Worm (Caenorhabditis elegans) whole organism, midembryonic: Measurements from ENCODE around the gene aqp-6.

ENCODE experiments used
- flt-1 ChIP-seq: fragments of 200-800 bp; sonication (Bioruptor generic); IDR thresholded peaks from 2 replicates; pipeline ENCODE4 v1.3.6; 2022; ENCODE audit warnings: missing genetic modification characterization, missing compliant biosample characterization
- klf-2 ChIP-seq: fragments of 200-800 bp; sonication (Bioruptor generic); conservative IDR thresholded peaks from 2 replicates; pipeline ENCODE4 v1.3.6; 2022; ENCODE audit warnings: missing genetic modification reagents, missing genetic modification characterization, missing compliant biosample characterization
- tab-1 ChIP-seq: fragments of 200-800 bp; sonication (Bioruptor generic); IDR thresholded peaks from 2 replicates; pipeline ENCODE4 v1.3.6; 2022; ENCODE audit warnings: missing genetic modification characterization, missing compliant biosample characterization
- ztf-29 ChIP-seq: fragments of 200-800 bp; sonication (Bioruptor generic); IDR thresholded peaks from 2 replicates; pipeline ENCODE4 v1.3.6; 2022; ENCODE audit warnings: missing genetic modification reagents, missing genetic modification characterization, missing compliant biosample characterization

ce11 chrV:10654165-10654564 lies 5.9 kb downstream of the aqp-6 start, which contains the start of gene ugt-35:
- no peak for TF ChIP-seq klf-2 (GFP tag; lab: Robert Waterston, UW)
- no peak for TF ChIP-seq ztf-29 (GFP tag; lab: Robert Waterston, UW)
- no peak for TF ChIP-seq tab-1 (GFP tag; lab: Robert Waterston, UW)
- no peak for TF ChIP-seq flt-1 (GFP tag; lab: Robert Waterston, UW)
